Fruit fly (Drosophila melanogaster): ENCODE measurements around the gene MED30.

Gene MED30

dm6 chr3L:696404-697054, 42.6 kb upstream of the MED30 start (continued):
- peak; percentile 95 for TF ChIP-seq ttk (GFP tag; IDR thresholded peaks at IDR 0.05)
- TF ChIP-seq CG2202 (tag; optimal IDR thresholded peaks at IDR 0.05): peak; percentile 95
- TF ChIP-seq kah (GFP tag; optimal IDR thresholded peaks at IDR 0.05): peak; percentile 92
- peak; percentile 93 for TF ChIP-seq CG1529 (GFP tag; optimal IDR thresholded peaks at IDR 0.05)
- TF ChIP-seq exex (tag; optimal IDR thresholded peaks at IDR 0.05): peak; percentile 70
- TF ChIP-seq CG6813 (GFP tag; optimal IDR thresholded peaks at IDR 0.05): peak; percentile 97
- no peak for TF ChIP-seq luna (GFP tag; optimal IDR thresholded peaks at IDR 0.05)
- TF ChIP-seq CG2129 (GFP tag; IDR thresholded peaks at IDR 0.05; ENCODE audit: partially characterized antibody): no peak
- no peak for TF ChIP-seq Bgb (GFP tag; IDR thresholded peaks at IDR 0.05; ENCODE audit: partially characterized antibody)
- peak; percentile 96 for TF ChIP-seq tgo (GFP tag; IDR thresholded peaks at IDR 0.05)
- no peak for TF ChIP-seq hth (optimal IDR thresholded peaks at IDR 0.05)
- TF ChIP-seq Fer3 (tag; optimal IDR thresholded peaks at IDR 0.05): peak; percentile 96
- peak; percentile 97 for TF ChIP-seq unpg (GFP tag; optimal IDR thresholded peaks at IDR 0.05)
- peak; percentile 95 for TF ChIP-seq CG3281 (GFP tag; optimal IDR thresholded peaks at IDR 0.05)
- peak; percentile 95 for TF ChIP-seq CG13775 (GFP tag; optimal IDR thresholded peaks at IDR 0.05)
- no peak for TF ChIP-seq zf30C (GFP tag; optimal IDR thresholded peaks at IDR 0.05)
- peak; percentile 78 for TF ChIP-seq CG7745 (tag; optimal IDR thresholded peaks at IDR 0.05)
- no peak for TF ChIP-seq cad (GFP tag; optimal IDR thresholded peaks at IDR 0.05)
- peak; percentile 39 for TF ChIP-seq CG7786 (GFP tag; optimal IDR thresholded peaks at IDR 0.05)
- no peak for TF ChIP-seq lov (optimal IDR thresholded peaks at IDR 0.05)
- TF ChIP-seq lov (GFP tag; IDR thresholded peaks at IDR 0.05): peak; percentile 96
- peak; percentile 93 for TF ChIP-seq MTF-1 (GFP tag; optimal IDR thresholded peaks at IDR 0.05; ENCODE audit: borderline replicate concordance)
- peak; percentile 35 for TF ChIP-seq CHES-1-like (GFP tag; optimal IDR thresholded peaks at IDR 0.05)
- peak; percentile 90 for TF ChIP-seq CG1602 (GFP tag; optimal IDR thresholded peaks at IDR 0.05)
- peak; percentile 41 for TF ChIP-seq CG13624 (GFP tag; optimal IDR thresholded peaks at IDR 0.05)
- TF ChIP-seq wor (GFP tag; IDR thresholded peaks at IDR 0.05): peak; percentile 90
- TF ChIP-seq CG3995 (GFP tag; optimal IDR thresholded peaks at IDR 0.05): peak; percentile 45
- TF ChIP-seq CG43689 (GFP tag; IDR thresholded peaks at IDR 0.05): peak; percentile 89
- TF ChIP-seq pros (GFP tag; optimal IDR thresholded peaks at IDR 0.05): peak; percentile 86
- TF ChIP-seq CG10274 (GFP tag; optimal IDR thresholded peaks at IDR 0.05): peak; percentile 85
- peak; percentile 93 for TF ChIP-seq ase (GFP tag; IDR thresholded peaks at IDR 0.05)
- TF ChIP-seq NfI (GFP tag; optimal IDR thresholded peaks at IDR 0.05): peak; percentile 93
- TF ChIP-seq Deaf1 (tag; optimal IDR thresholded peaks at IDR 0.05): peak; percentile 77
- peak; percentile 93 for TF ChIP-seq Aef1 (GFP tag; IDR thresholded peaks at IDR 0.05)
- TF ChIP-seq Dip3 (GFP tag; optimal IDR thresholded peaks at IDR 0.05): peak; percentile 65
- peak; percentile 88 for TF ChIP-seq Oaz (GFP tag; IDR thresholded peaks at IDR 0.05)
- peak; percentile 96 for TF ChIP-seq Ptx1 (GFP tag; IDR thresholded peaks at IDR 0.05)
- TF ChIP-seq CG4404 (GFP tag; IDR thresholded peaks at IDR 0.05): peak; percentile 96
- peak; percentile 89 for TF ChIP-seq Usf (GFP tag; optimal IDR thresholded peaks at IDR 0.05)
- TF ChIP-seq vfl (GFP tag; optimal IDR thresholded peaks at IDR 0.05): peak; percentile 64
- TF ChIP-seq Asciz (GFP tag; optimal IDR thresholded peaks at IDR 0.05): peak; percentile 95
- TF ChIP-seq hkb (optimal IDR thresholded peaks at IDR 0.05): no peak
- TF ChIP-seq hkb (GFP tag; IDR thresholded peaks at IDR 0.05): peak; percentile 98
- peak; percentile 46 for TF ChIP-seq ash1 (GFP tag; optimal IDR thresholded peaks at IDR 0.05)
- peak; percentile 71 for TF ChIP-seq CG7928 (GFP tag; optimal IDR thresholded peaks at IDR 0.05)
- TF ChIP-seq CG17802 (tag; optimal IDR thresholded peaks at IDR 0.05): peak; percentile 80
- TF ChIP-seq CG31441 (GFP tag; IDR thresholded peaks at IDR 0.05): peak; percentile 99
- peak; percentile 97 for TF ChIP-seq CG8290 (GFP tag; optimal IDR thresholded peaks at IDR 0.05)
- TF ChIP-seq CG8290 (tag; optimal IDR thresholded peaks at IDR 0.05): peak; percentile 69 to 82
- TF ChIP-seq cg (GFP tag; optimal IDR thresholded peaks at IDR 0.05): peak; percentile 84
- no peak for TF ChIP-seq tio (GFP tag; optimal IDR thresholded peaks at IDR 0.05)

Measured in whole organism, embryonic.